Worm (Caenorhabditis elegans): ENCODE measurements around the gene pigb-1.

DNA sequence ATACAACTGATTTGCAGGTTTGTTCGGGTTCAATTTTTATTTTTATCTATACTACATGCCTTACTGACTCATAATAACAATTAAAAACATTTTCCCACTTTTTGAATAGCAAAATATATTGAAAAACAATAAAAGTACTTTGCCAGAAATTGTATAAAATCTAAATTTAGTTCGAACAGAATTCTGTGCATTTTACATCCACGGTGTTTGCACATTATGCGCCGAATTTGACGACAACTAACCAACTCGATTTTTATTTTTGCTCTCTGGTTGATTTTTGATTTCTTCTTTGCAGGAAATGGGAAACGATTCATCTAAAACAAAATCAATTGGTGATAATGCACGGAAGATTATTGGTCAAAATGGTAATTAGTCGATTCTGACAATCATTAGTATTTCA is 46.1 kb downstream of the pigb-1 start:
- TF ChIP-seq elt-1 (tag; optimal IDR thresholded peaks at IDR 0.05; ENCODE audit: borderline replicate concordance, insufficient read depth) (no peak), mep-1 (tag; optimal IDR thresholded peaks at IDR 0.05) (no peak), lin-32 (GFP tag; optimal IDR thresholded peaks at IDR 0.05) (no peak), pha-4 (tag; optimal IDR thresholded peaks at IDR 0.05) (no peak), lin-13 (tag; optimal IDR thresholded peaks at IDR 0.05) (no peak), drap-1 (GFP tag; optimal IDR thresholded peaks at IDR 0.05) (no peak), ces-1 (GFP tag; optimal IDR thresholded peaks at IDR 0.05) (no peak), ceh-83 (GFP tag; optimal IDR thresholded peaks at IDR 0.05) (no peak), unc-62 (GFP tag; optimal IDR thresholded peaks at IDR 0.05) (no peak), blmp-1 (tag; optimal IDR thresholded peaks at IDR 0.05) (no peak)

All from whole organism, mixed stage, embryonic.